Fruit fly (Drosophila melanogaster) S2 (cell line): Measurements from ENCODE around the gene wisp.

Source experiments
- CG8478 ChIP-seq: fragments of >200 bp; optimal IDR thresholded peaks from 2 replicates; lab custom pipeline; 2018
- CTCF ChIP-seq, 2 experiments: fragments of >200 bp; optimal IDR thresholded peaks; 2 replicates each; lab custom pipeline; 2018

dm6 chrX:11891682-11892179 lies 2.0 kb upstream of the wisp start, which contains the start of gene sicily:
- no peak for TF ChIP-seq CG8478 (lab: Kevin White, UChicago)
- no peak for TF ChIP-seq CTCF (optimal IDR thresholded peaks at IDR 0.05; lab: Kevin White, UChicago)
